Fruit fly (Drosophila melanogaster) whole organism, pupa: ENCODE data around the gene dsx.

Experiments
- CG10348 ChIP-seq: fragments of 200-800 bp; sonication (Bioruptor generic); IDR thresholded peaks from 2 replicates; pipeline ENCODE4 v1.3.6; 2022; ENCODE audit warnings: missing biosample characterization, missing genetic modification characterization
- CG15710 ChIP-seq: fragments of 200-800 bp; sonication (Bioruptor generic); optimal IDR thresholded peaks from 2 replicates; lab custom pipeline; 2018; ENCODE audit warnings: missing biosample characterization, mild to moderate bottlenecking, missing genetic modification characterization, moderate library complexity
- CG17806 ChIP-seq: fragments of 200-800 bp; sonication (Bioruptor generic); optimal IDR thresholded peaks from 2 replicates; lab custom pipeline; 2018; ENCODE audit warnings: missing biosample characterization, mild to moderate bottlenecking, missing genetic modification characterization, moderate library complexity
- CG8301 ChIP-seq: fragments of 200-800 bp; sonication (Bioruptor generic); optimal IDR thresholded peaks from 2 replicates; lab custom pipeline; 2018; ENCODE audit warnings: missing biosample characterization, mild to moderate bottlenecking, missing genetic modification characterization
- EcR ChIP-seq: fragments of 200-800 bp; sonication (Bioruptor generic); optimal IDR thresholded peaks from 3 replicates; lab custom pipeline; 2019; ENCODE audit warnings: missing biosample characterization, missing genetic modification characterization, mild to moderate bottlenecking, moderate library complexity, missing genetic modification reagents
- Snoo ChIP-seq: fragments of 200-800 bp; sonication (Bioruptor generic); optimal IDR thresholded peaks from 3 replicates; lab custom pipeline; 2017; ENCODE audit warnings: missing biosample characterization, mild to moderate bottlenecking, missing genetic modification characterization, inconsistent platforms

DNA sequence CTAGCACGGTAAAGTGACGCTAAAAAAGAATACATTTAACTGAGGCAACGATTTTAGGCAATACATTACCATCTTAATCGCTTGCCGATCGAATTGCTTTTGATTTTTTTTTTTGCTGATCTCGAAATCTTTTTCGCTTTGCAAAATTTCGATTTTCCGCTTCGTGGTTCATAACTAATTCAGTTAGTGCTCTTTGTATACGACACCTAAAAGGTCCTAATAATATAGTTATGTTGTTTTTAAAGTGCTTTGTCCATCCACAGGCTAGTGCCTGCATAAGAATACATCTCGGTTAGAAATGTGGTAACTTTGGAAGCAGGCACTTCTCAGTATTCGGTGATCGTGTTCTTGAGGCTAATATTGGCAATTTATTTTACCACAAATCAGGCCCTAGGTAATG, 13.0 kb upstream of the dsx start, which contains the start of gene Sfp84E:
- TF ChIP-seq CG8301 (tag; lab: Kevin White, UChicago) (no peak), CG10348 (GFP tag; lab: Robert Waterston, UW) (no peak), Snoo (no peak), CG17806 (tag; lab: Kevin White, UChicago) (no peak), CG15710 (tag; lab: Kevin White, UChicago) (no peak), EcR (GFP tag; lab: Kevin White, UChicago) (no peak)
